Worm (Caenorhabditis elegans) whole organism, L2 larva: Measurements from ENCODE around the gene rskd-1.

ENCODE experiments used
- C34F6.9 ChIP-seq: fragments of 150-350 bp; optimal IDR thresholded peaks from 2 replicates; lab custom pipeline; 2014; ENCODE audit warnings: missing biosample characterization, missing genetic modification characterization
- F13H6.1 ChIP-seq: sonication (generic microtip); optimal IDR thresholded peaks from 2 replicates; lab custom pipeline; 2016; ENCODE audit warnings: missing genetic modification characterization, missing compliant biosample characterization
- R02D3.7 ChIP-seq: fragments of 150-350 bp; optimal IDR thresholded peaks from 2 replicates; lab custom pipeline; 2014; ENCODE audit warnings: missing biosample characterization, missing genetic modification characterization
- Y55F3AM.14 ChIP-seq: fragments of 200-800 bp; sonication (Bioruptor generic); optimal IDR thresholded peaks from 2 replicates; lab custom pipeline; 2018; ENCODE audit warnings: mild to moderate bottlenecking, missing genetic modification characterization, missing compliant biosample characterization
- ZK546.5 ChIP-seq: sonication (generic microtip); optimal IDR thresholded peaks from 2 replicates; lab custom pipeline; 2017; ENCODE audit warnings: missing biosample characterization, missing genetic modification characterization
- aly-2 ChIP-seq: fragments of 150-350 bp; optimal IDR thresholded peaks from 2 replicates; lab custom pipeline; 2014; ENCODE audit warnings: missing biosample characterization, missing genetic modification characterization
- blmp-1 ChIP-seq: sonication (generic microtip); optimal IDR thresholded peaks from 2 replicates; lab custom pipeline; 2017; ENCODE audit warnings: missing genetic modification characterization, mild to moderate bottlenecking, missing compliant biosample characterization, antibody characterized with exemption, moderate library complexity; ENCODE audit not compliant: insufficient read depth
- ceh-16 ChIP-seq: fragments of 150-350 bp; optimal IDR thresholded peaks from 2 replicates; lab custom pipeline; 2014; ENCODE audit warnings: missing biosample characterization, missing genetic modification characterization
- crh-2 ChIP-seq: sonication (generic microtip); optimal IDR thresholded peaks from 2 replicates; lab custom pipeline; 2017; ENCODE audit warnings: missing biosample characterization, missing genetic modification characterization
- dmd-4 ChIP-seq: sonication (generic microtip); optimal IDR thresholded peaks from 2 replicates; lab custom pipeline; 2017; ENCODE audit warnings: missing biosample characterization, missing genetic modification characterization
- egl-27 ChIP-seq: sonication (generic microtip); optimal IDR thresholded peaks from 3 replicates; lab custom pipeline; 2017; ENCODE audit warnings: missing biosample characterization, missing genetic modification reagents, missing genetic modification characterization
- elt-1 ChIP-seq: fragments of 150-350 bp; optimal IDR thresholded peaks from 2 replicates; lab custom pipeline; 2014; ENCODE audit warnings: missing biosample characterization, missing genetic modification characterization
- gmeb-1 ChIP-seq: fragments of 150-350 bp; optimal IDR thresholded peaks from 2 replicates; lab custom pipeline; 2014; ENCODE audit warnings: missing biosample characterization, missing genetic modification characterization
- lin-11 ChIP-seq: fragments of 150-350 bp; sonication (generic microtip); optimal IDR thresholded peaks from 2 replicates; lab custom pipeline; 2014; ENCODE audit warnings: missing biosample characterization, missing genetic modification characterization, inconsistent platforms, mixed read lengths
- lin-13 ChIP-seq: fragments of 150-350 bp; optimal IDR thresholded peaks from 2 replicates; lab custom pipeline; 2014; ENCODE audit warnings: missing biosample characterization, missing genetic modification reagents, missing genetic modification characterization
- lin-39 ChIP-seq: fragments of 150-350 bp; optimal IDR thresholded peaks from 2 replicates; lab custom pipeline; 2014; ENCODE audit warnings: missing biosample characterization, missing genetic modification reagents, missing genetic modification characterization
- lsy-2 ChIP-seq, 2 experiments: fragments of 150-350 bp in 1 of 2; sonication (generic microtip) in 1 of 2; optimal IDR thresholded peaks; 2 replicates each; lab custom pipeline; 2014 to 2017; ENCODE audit warnings: missing biosample characterization in 2 of 2, missing genetic modification characterization in 2 of 2
- mab-5 ChIP-seq: fragments of 150-350 bp; optimal IDR thresholded peaks from 2 replicates; lab custom pipeline; 2014; ENCODE audit warnings: missing biosample characterization, missing genetic modification characterization
- mbf-1 ChIP-seq: sonication (generic microtip); optimal IDR thresholded peaks from 2 replicates; lab custom pipeline; 2017; ENCODE audit warnings: missing biosample characterization, missing genetic modification characterization
- nhr-10 ChIP-seq: sonication (generic microtip); optimal IDR thresholded peaks from 2 replicates; lab custom pipeline; 2017; ENCODE audit warnings: missing biosample characterization, missing genetic modification characterization
- nhr-12 ChIP-seq: fragments of 150-350 bp; optimal IDR thresholded peaks from 2 replicates; lab custom pipeline; 2014; ENCODE audit warnings: missing biosample characterization, missing genetic modification characterization
- nhr-129 ChIP-seq: fragments of 150-350 bp; optimal IDR thresholded peaks from 2 replicates; lab custom pipeline; 2014; ENCODE audit warnings: missing biosample characterization, missing genetic modification characterization
- nhr-21 ChIP-seq: fragments of 150-350 bp; optimal IDR thresholded peaks from 2 replicates; lab custom pipeline; 2014; ENCODE audit warnings: missing biosample characterization, missing genetic modification characterization
- nhr-23 ChIP-seq: fragments of 150-350 bp; optimal IDR thresholded peaks from 2 replicates; lab custom pipeline; 2014; ENCODE audit warnings: missing biosample characterization, missing genetic modification reagents, missing genetic modification characterization
- nhr-25 ChIP-seq: fragments of 150-350 bp; sonication (generic microtip); optimal IDR thresholded peaks from 3 replicates; lab custom pipeline; 2014; ENCODE audit warnings: missing biosample characterization, missing genetic modification characterization
- nhr-77 ChIP-seq: fragments of 150-350 bp; optimal IDR thresholded peaks from 2 replicates; lab custom pipeline; 2014; ENCODE audit warnings: missing biosample characterization, missing genetic modification characterization
- sem-4 ChIP-seq: fragments of 150-350 bp; optimal IDR thresholded peaks from 2 replicates; lab custom pipeline; 2014; ENCODE audit warnings: missing biosample characterization, missing genetic modification reagents, missing genetic modification characterization
- skn-1 ChIP-seq: sonication (generic microtip); optimal IDR thresholded peaks from 2 replicates; lab custom pipeline; 2017; ENCODE audit warnings: missing biosample characterization, missing genetic modification characterization
- sma-3 ChIP-seq: sonication (generic microtip); optimal IDR thresholded peaks from 2 replicates; lab custom pipeline; 2016; ENCODE audit warnings: missing genetic modification reagents, missing genetic modification characterization, missing compliant biosample characterization
- sma-9 ChIP-seq, 2 experiments: fragments of 150-350 bp in 1 of 2; sonication (generic microtip) in 1 of 2; optimal IDR thresholded peaks; 2 replicates each; lab custom pipeline; 2014 to 2016; ENCODE audit warnings: missing genetic modification characterization in 2 of 2, mild to moderate bottlenecking in 1 of 2, missing biosample characterization in 1 of 2, missing compliant biosample characterization in 1 of 2, missing genetic modification reagents in 1 of 2, moderate library complexity in 1 of 2
- snpc-4 ChIP-seq: fragments of 150-350 bp; optimal IDR thresholded peaks from 2 replicates; lab custom pipeline; 2014; ENCODE audit warnings: missing biosample characterization, missing genetic modification characterization
- unc-39 ChIP-seq: fragments of 150-350 bp; optimal IDR thresholded peaks from 2 replicates; lab custom pipeline; 2014; ENCODE audit warnings: missing biosample characterization, missing genetic modification characterization
- zag-1 ChIP-seq: fragments of 150-350 bp; optimal IDR thresholded peaks from 2 replicates; lab custom pipeline; 2014; ENCODE audit warnings: missing biosample characterization, missing genetic modification characterization
- ztf-11 ChIP-seq: sonication (generic microtip); optimal IDR thresholded peaks from 2 replicates; lab custom pipeline; 2017; ENCODE audit warnings: missing biosample characterization, missing genetic modification characterization
- ztf-4 ChIP-seq: fragments of 150-350 bp; optimal IDR thresholded peaks from 2 replicates; lab custom pipeline; 2014; ENCODE audit warnings: missing biosample characterization, missing genetic modification characterization

rskd-1 gene

DNA sequence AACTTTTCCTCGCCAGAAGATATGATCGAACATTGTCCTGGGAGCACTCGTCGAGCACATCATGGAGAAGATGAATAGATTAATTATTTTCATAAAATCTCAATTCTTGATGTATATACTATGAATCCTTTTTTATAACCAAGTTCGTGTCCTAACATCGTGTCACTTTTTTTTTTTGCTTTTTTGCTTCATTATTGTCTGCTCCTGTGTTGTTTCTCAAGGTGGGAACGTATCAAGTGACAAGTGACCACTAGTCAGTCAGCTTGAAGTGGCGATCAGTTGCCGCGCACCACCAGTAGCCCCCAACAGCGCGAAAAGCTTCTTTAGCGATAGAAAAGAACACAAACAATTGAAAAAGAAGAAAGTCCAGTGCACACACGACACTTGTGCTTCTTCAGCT lies 36.1 kb downstream of the rskd-1 start, which contains the start of gene lrx-1:
Gene lrx-1 (plus strand): TSS at position 301 of the 400 bp plus-strand sequence.
- no peak for TF ChIP-seq mab-5 (tag; lab: Kevin White, UChicago)
- TF ChIP-seq lin-39 (tag; lab: Kevin White, UChicago): no peak
- no peak for TF ChIP-seq skn-1 (tag; lab: Kevin White, UChicago)
- TF ChIP-seq nhr-77: no peak
- no peak for TF ChIP-seq nhr-25 (tag; lab: Kevin White, UChicago)
- no peak for TF ChIP-seq gmeb-1
- no peak for TF ChIP-seq blmp-1 (tag; lab: Kevin White, UChicago)
- no peak for TF ChIP-seq sma-9 (GFP tag; optimal IDR thresholded peaks at IDR 0.05; lab: Kevin White, UChicago)
- TF ChIP-seq sma-9 (tag; optimal IDR thresholded peaks at IDR 0.05; lab: Kevin White, UChicago): no peak
- TF ChIP-seq lin-11 (tag; lab: Kevin White, UChicago): no peak
- no peak for TF ChIP-seq ceh-16 (tag; lab: Kevin White, UChicago)

ce11 chrV:12251041-12251440 lies 37.4 kb downstream of the rskd-1 start, which contains the start of gene T04H1.5:
TSS of gene T04H1.5 (plus strand) at chrV:12251341.
- no peak for TF ChIP-seq snpc-4
- no peak for TF ChIP-seq nhr-10 (tag; lab: Kevin White, UChicago)
- no peak for TF ChIP-seq blmp-1 (tag; lab: Kevin White, UChicago)
- no peak for TF ChIP-seq ztf-4 (tag; lab: Kevin White, UChicago)
- no peak for TF ChIP-seq elt-1 (tag; lab: Kevin White, UChicago)
- no peak for TF ChIP-seq nhr-25 (tag; lab: Kevin White, UChicago)
- TF ChIP-seq nhr-23 (tag; lab: Kevin White, UChicago): no peak
- TF ChIP-seq egl-27: no peak
- no peak for TF ChIP-seq dmd-4 (tag; lab: Kevin White, UChicago)
- no peak for TF ChIP-seq Y55F3AM.14 (GFP tag; lab: Kevin White, UChicago)

DNA sequence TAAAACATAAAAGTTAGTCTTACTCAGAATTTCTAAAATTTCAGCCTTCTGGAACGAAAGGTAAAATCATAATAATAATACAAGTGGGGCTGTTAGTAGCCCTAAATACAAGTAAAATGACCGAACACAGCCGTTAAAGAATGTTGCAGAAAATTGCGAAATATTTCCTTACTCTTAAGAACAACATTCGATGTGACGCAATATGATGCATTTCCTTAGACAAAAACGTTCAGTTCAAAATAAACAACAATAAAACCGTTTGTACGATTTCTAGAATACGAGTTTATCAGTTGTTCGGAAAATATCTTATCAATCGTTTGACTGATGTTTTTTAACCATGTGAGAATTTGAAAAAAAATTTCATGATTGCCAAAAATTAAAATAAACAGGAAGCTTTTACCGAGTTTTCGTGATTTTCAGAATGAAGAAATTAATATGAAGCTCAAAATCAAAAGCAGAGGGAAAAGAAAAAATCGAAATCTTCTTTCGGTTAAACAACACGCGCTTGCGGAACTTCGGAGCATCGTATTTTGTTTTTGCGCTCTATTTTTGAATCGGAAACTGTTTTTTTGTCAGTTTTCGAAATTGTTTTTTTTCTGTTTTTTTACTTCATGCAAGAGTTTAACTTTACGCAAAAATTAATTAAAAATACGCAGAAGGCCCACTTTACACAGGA lies 42.5 kb downstream of the rskd-1 start:
- TF ChIP-seq mbf-1 (tag; lab: Kevin White, UChicago) (no peak), nhr-129 (tag; lab: Kevin White, UChicago) (peak; percentile 48), ceh-16 (tag; lab: Kevin White, UChicago) (no peak), elt-1 (tag; lab: Kevin White, UChicago) (no peak), C34F6.9 (tag; lab: Kevin White, UChicago) (peak; percentile 34), gmeb-1 (peak; percentile 13)

DNA sequence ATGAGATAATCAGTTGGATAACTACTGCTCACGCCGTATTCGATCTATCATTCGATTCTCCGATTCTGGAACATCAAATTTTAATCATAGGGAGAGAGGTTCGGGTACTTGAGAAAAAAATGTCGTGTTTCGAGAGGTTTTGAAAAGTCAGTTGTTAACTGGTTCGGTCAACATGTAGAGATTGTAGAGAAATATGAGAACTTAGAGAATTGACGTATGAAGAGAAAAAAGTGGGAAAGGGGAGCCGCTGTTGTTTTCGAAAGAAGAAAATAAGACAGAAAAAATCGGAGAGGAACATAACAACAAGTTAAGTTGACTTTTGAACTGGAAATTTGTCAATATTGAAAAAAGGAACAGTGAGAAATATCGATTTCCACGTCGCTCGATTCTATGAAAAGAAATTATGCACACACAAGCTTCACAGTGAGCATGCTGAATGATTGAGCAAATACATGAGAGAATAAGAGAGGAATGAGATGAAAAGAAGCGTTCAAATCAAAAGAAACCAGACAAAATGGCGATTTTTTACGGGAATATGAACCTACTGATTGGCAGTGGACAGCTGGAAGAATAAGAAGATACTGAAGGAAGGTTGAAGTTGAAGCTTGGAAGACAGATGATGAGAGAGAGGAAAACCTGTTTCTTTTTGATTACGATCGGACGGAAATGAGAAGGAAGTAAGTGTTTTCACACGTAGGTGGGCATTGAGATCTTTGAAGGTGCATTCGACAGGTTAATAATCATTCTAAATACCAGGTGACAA lies 43.3 kb downstream of the rskd-1 start, which contains the start of the genes T04H1.13, slfl-5 and rad-50:
Gene T04H1.13 (minus strand): TSS at position 51 of the 763 bp plus-strand sequence.
Gene slfl-5 (minus strand): TSS at position 65 of the 763 bp plus-strand sequence.
Gene rad-50 (plus strand): TSS at position 667 of the 763 bp plus-strand sequence.
- TF ChIP-seq nhr-21 (tag; lab: Kevin White, UChicago) (no peak), F13H6.1 (tag; lab: Kevin White, UChicago) (peak; percentile 33), ZK546.5 (tag; lab: Kevin White, UChicago) (no peak), nhr-129 (tag; lab: Kevin White, UChicago) (peak; percentile 32), sma-9 (GFP tag; optimal IDR thresholded peaks at IDR 0.05; lab: Kevin White, UChicago) (peak; percentile 17), sma-9 (tag; optimal IDR thresholded peaks at IDR 0.05; lab: Kevin White, UChicago) (no peak), R02D3.7 (no peak)

DNA sequence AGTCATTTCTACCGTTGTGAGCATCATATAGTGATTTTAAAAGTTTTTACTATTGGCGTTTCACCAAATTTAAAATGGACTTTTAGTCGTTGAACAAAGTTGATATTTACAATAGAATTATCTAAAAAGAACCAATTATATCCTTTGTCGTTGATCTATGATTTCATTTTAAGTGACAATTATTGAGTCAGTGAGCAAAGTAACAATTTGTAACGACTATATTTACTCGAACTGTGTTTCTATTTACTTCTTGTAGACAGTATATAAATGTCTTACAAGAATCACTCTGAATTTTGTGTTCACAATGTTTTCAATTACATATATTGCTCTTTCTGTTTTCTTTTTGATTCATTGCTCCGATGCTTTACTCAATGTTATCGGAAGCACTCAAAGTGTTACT lies 47.3 kb downstream of the rskd-1 start, which contains the start of gene ttr-22:
Gene ttr-22 (plus strand): TSS at position 301 of the 400 bp plus-strand sequence.
- TF ChIP-seq nhr-129 (tag; lab: Kevin White, UChicago): no peak

ce11 chrV:12235502-12235901 lies 52.9 kb downstream of the rskd-1 start:
- TF ChIP-seq nhr-77 (no peak), ztf-4 (tag; lab: Kevin White, UChicago) (no peak), nhr-25 (tag; lab: Kevin White, UChicago) (no peak), lin-13 (GFP tag; lab: Kevin White, UChicago) (no peak), ztf-11 (no peak), mbf-1 (tag; lab: Kevin White, UChicago) (no peak), sma-3 (no peak), F13H6.1 (tag; lab: Kevin White, UChicago) (peak; percentile 28), aly-2 (no peak), nhr-10 (tag; lab: Kevin White, UChicago) (no peak), C34F6.9 (tag; lab: Kevin White, UChicago) (peak; percentile 32), crh-2 (tag; lab: Kevin White, UChicago) (no peak), lsy-2 (tag; optimal IDR thresholded peaks at IDR 0.05; lab: Kevin White, UChicago) (peak in 1 of 2 experiments; percentile 25), nhr-21 (tag; lab: Kevin White, UChicago) (no peak), nhr-12 (tag; lab: Kevin White, UChicago) (no peak), egl-27 (no peak), zag-1 (tag; lab: Kevin White, UChicago) (no peak), sma-9 (GFP tag; optimal IDR thresholded peaks at IDR 0.05; lab: Kevin White, UChicago) (peak; percentile 57), sma-9 (tag; optimal IDR thresholded peaks at IDR 0.05; lab: Kevin White, UChicago) (no peak), ZK546.5 (tag; lab: Kevin White, UChicago) (no peak), nhr-129 (tag; lab: Kevin White, UChicago) (peak; percentile 35), R02D3.7 (no peak), nhr-23 (tag; lab: Kevin White, UChicago) (no peak), sem-4 (no peak), unc-39 (tag; lab: Kevin White, UChicago) (no peak), ceh-16 (tag; lab: Kevin White, UChicago) (no peak), dmd-4 (tag; lab: Kevin White, UChicago) (no peak), snpc-4 (no peak)
